Worm (Caenorhabditis elegans) whole organism, late embryonic: Measurements from ENCODE around the gene elli-1.
A peak's percentile ranks its signal among the peaks of the same experiment; 100 is the strongest.

Experiments used
- C38D4.7 ChIP-seq: fragments of 200-800 bp; sonication (Bioruptor generic); optimal IDR thresholded peaks from 2 replicates; lab custom pipeline; 2018; ENCODE audit warnings: mild to moderate bottlenecking, missing genetic modification characterization, moderate library complexity, missing compliant biosample characterization
- F13H6.1 ChIP-seq: sonication (generic microtip); optimal IDR thresholded peaks from 2 replicates; lab custom pipeline; 2016; ENCODE audit warnings: missing genetic modification characterization, missing compliant biosample characterization
- K02D7.2 ChIP-seq: sonication (generic microtip); optimal IDR thresholded peaks from 2 replicates; lab custom pipeline; 2017; ENCODE audit warnings: mild to moderate bottlenecking, missing genetic modification characterization, missing compliant biosample characterization
- Y22D7AL.16 ChIP-seq: sonication (generic microtip); optimal IDR thresholded peaks from 2 replicates; lab custom pipeline; 2016; ENCODE audit warnings: missing genetic modification characterization, missing compliant biosample characterization
- ahr-1 ChIP-seq: sonication (generic microtip); optimal IDR thresholded peaks from 2 replicates; lab custom pipeline; 2016; ENCODE audit warnings: missing genetic modification characterization, missing compliant biosample characterization
- ceh-14 ChIP-seq: sonication (generic microtip); optimal IDR thresholded peaks from 2 replicates; lab custom pipeline; 2016; ENCODE audit warnings: missing genotype, missing genetic modification characterization, missing compliant biosample characterization
- ceh-18 ChIP-seq: sonication (generic microtip); optimal IDR thresholded peaks from 2 replicates; lab custom pipeline; 2016; ENCODE audit warnings: missing genetic modification characterization, missing compliant biosample characterization
- ceh-24 ChIP-seq: sonication (generic microtip); optimal IDR thresholded peaks from 2 replicates; lab custom pipeline; 2016; ENCODE audit warnings: mild to moderate bottlenecking, missing genetic modification characterization, missing compliant biosample characterization
- ceh-30 ChIP-seq: fragments of 150-350 bp; optimal IDR thresholded peaks from 2 replicates; lab custom pipeline; 2014; ENCODE audit warnings: missing biosample characterization, missing genetic modification characterization
- ceh-45 ChIP-seq: fragments of 200-800 bp; sonication (Bioruptor generic); IDR thresholded peaks from 2 replicates; pipeline ENCODE4 v1.3.6; 2022; ENCODE audit warnings: missing genetic modification reagents, missing genetic modification characterization, missing compliant biosample characterization
- ceh-48 ChIP-seq: sonication (generic microtip); optimal IDR thresholded peaks from 2 replicates; lab custom pipeline; 2016; ENCODE audit warnings: missing genetic modification characterization, inconsistent platforms, missing compliant biosample characterization
- ceh-9 ChIP-seq: sonication (generic microtip); optimal IDR thresholded peaks from 2 replicates; lab custom pipeline; 2016; ENCODE audit warnings: mild to moderate bottlenecking, missing genetic modification characterization, inconsistent platforms, missing compliant biosample characterization
- ets-4 ChIP-seq: sonication (generic microtip); optimal IDR thresholded peaks from 2 replicates; lab custom pipeline; 2016; ENCODE audit warnings: missing genetic modification characterization, missing compliant biosample characterization
- fkh-10 ChIP-seq: fragments of 150-350 bp; optimal IDR thresholded peaks from 2 replicates; lab custom pipeline; 2014; ENCODE audit warnings: missing biosample characterization, missing genetic modification reagents, missing genetic modification characterization
- gmeb-2 ChIP-seq: sonication (generic microtip); optimal IDR thresholded peaks from 2 replicates; lab custom pipeline; 2016; ENCODE audit warnings: missing genetic modification characterization, inconsistent platforms, missing compliant biosample characterization
- hlh-15 ChIP-seq: sonication (generic microtip); optimal IDR thresholded peaks from 2 replicates; lab custom pipeline; 2016; ENCODE audit warnings: missing genetic modification characterization, missing compliant biosample characterization
- lim-6 ChIP-seq: sonication (generic microtip); optimal IDR thresholded peaks from 2 replicates; lab custom pipeline; 2016; ENCODE audit warnings: missing genetic modification characterization, missing compliant biosample characterization
- lin-11 ChIP-seq: fragments of 200-800 bp; sonication (Bioruptor generic); optimal IDR thresholded peaks from 2 replicates; lab custom pipeline; 2018; ENCODE audit warnings: mild to moderate bottlenecking, missing genetic modification characterization, missing compliant biosample characterization
- mec-3 ChIP-seq: sonication (generic microtip); optimal IDR thresholded peaks from 2 replicates; lab custom pipeline; 2016; ENCODE audit warnings: borderline replicate concordance, missing genetic modification characterization, missing compliant biosample characterization
- nfya-1 ChIP-seq: sonication (generic microtip); optimal IDR thresholded peaks from 2 replicates; lab custom pipeline; 2017; ENCODE audit warnings: missing genetic modification characterization, mild to moderate bottlenecking, missing compliant biosample characterization, antibody characterized with exemption, moderate library complexity
- nhr-232 ChIP-seq: sonication (generic microtip); optimal IDR thresholded peaks from 2 replicates; lab custom pipeline; 2016; ENCODE audit warnings: missing genetic modification characterization, missing compliant biosample characterization
- npax-4 ChIP-seq: sonication (generic microtip); optimal IDR thresholded peaks from 2 replicates; lab custom pipeline; 2016; ENCODE audit warnings: missing genetic modification characterization, missing compliant biosample characterization
- odd-2 ChIP-seq: sonication (generic microtip); optimal IDR thresholded peaks from 2 replicates; lab custom pipeline; 2017; ENCODE audit warnings: antibody characterized with exemption, mild to moderate bottlenecking, missing genetic modification characterization, missing compliant biosample characterization
- pag-3 ChIP-seq: sonication (generic microtip); optimal IDR thresholded peaks from 2 replicates; lab custom pipeline; 2016; ENCODE audit warnings: missing compliant biosample characterization, missing genetic modification characterization, borderline replicate concordance
- pax-1 ChIP-seq: fragments of 150-350 bp; optimal IDR thresholded peaks from 2 replicates; lab custom pipeline; 2014; ENCODE audit warnings: missing biosample characterization, missing genetic modification characterization
- pqm-1 ChIP-seq: sonication (generic microtip); optimal IDR thresholded peaks from 2 replicates; lab custom pipeline; 2016; ENCODE audit warnings: missing genetic modification characterization, missing compliant biosample characterization
- pros-1 ChIP-seq: fragments of 150-350 bp; optimal IDR thresholded peaks from 2 replicates; lab custom pipeline; 2014; ENCODE audit warnings: missing biosample characterization, missing genetic modification reagents, missing genetic modification characterization
- sdc-2 ChIP-seq: sonication (generic microtip); optimal IDR thresholded peaks from 2 replicates; lab custom pipeline; 2016; ENCODE audit warnings: missing genotype, missing genetic modification characterization, missing compliant biosample characterization
- sox-4 ChIP-seq: sonication (generic microtip); optimal IDR thresholded peaks from 2 replicates; lab custom pipeline; 2017; ENCODE audit warnings: mild to moderate bottlenecking, missing genetic modification characterization, inconsistent platforms, missing compliant biosample characterization
- tbx-2 ChIP-seq: sonication (generic microtip); optimal IDR thresholded peaks from 2 replicates; lab custom pipeline; 2016; ENCODE audit warnings: missing genetic modification characterization, missing compliant biosample characterization
- tbx-7 ChIP-seq: sonication (generic microtip); optimal IDR thresholded peaks from 2 replicates; lab custom pipeline; 2016; ENCODE audit warnings: missing genotype, missing genetic modification characterization, missing compliant biosample characterization
- unc-42 ChIP-seq: sonication (generic microtip); optimal IDR thresholded peaks from 2 replicates; lab custom pipeline; 2016; ENCODE audit warnings: missing genotype, missing genetic modification characterization, missing compliant biosample characterization
- unc-86 ChIP-seq: sonication (generic microtip); optimal IDR thresholded peaks from 2 replicates; lab custom pipeline; 2016; ENCODE audit warnings: missing genetic modification characterization, missing compliant biosample characterization
- zip-5 ChIP-seq: sonication (generic microtip); optimal IDR thresholded peaks from 2 replicates; lab custom pipeline; 2016; ENCODE audit warnings: missing genetic modification characterization, missing compliant biosample characterization

Gene elli-1

ce11 chrIV:8782172-8782571 lies 27.5 kb upstream of the elli-1 start (continued):
- TF ChIP-seq ceh-14 (tag; lab: Kevin White, UChicago): peak; percentile 46
- TF ChIP-seq pag-3 (tag; lab: Kevin White, UChicago): no peak
- TF ChIP-seq tbx-7: no peak
- peak; percentile 12 for TF ChIP-seq lim-6 (tag; lab: Kevin White, UChicago)
- TF ChIP-seq pros-1 (tag; lab: Kevin White, UChicago): peak; percentile 81
- no peak for TF ChIP-seq K02D7.2 (tag; lab: Kevin White, UChicago)
- no peak for TF ChIP-seq pqm-1 (tag; lab: Kevin White, UChicago)
- no peak for TF ChIP-seq ceh-24
- no peak for TF ChIP-seq C38D4.7 (GFP tag; lab: Kevin White, UChicago)
- TF ChIP-seq Y22D7AL.16: no peak
- no peak for TF ChIP-seq ahr-1
- no peak for TF ChIP-seq lin-11 (tag; lab: Kevin White, UChicago)
- TF ChIP-seq mec-3 (tag; lab: Kevin White, UChicago): no peak
- peak; percentile 38 for TF ChIP-seq ets-4 (tag; lab: Kevin White, UChicago)
- peak; percentile 81 for TF ChIP-seq ceh-18 (tag; lab: Kevin White, UChicago)
- TF ChIP-seq nhr-232 (tag; lab: Kevin White, UChicago): no peak
- TF ChIP-seq ceh-9: no peak
- no peak for TF ChIP-seq ceh-45 (GFP tag; lab: Robert Waterston, UW)
- no peak for TF ChIP-seq fkh-10 (GFP tag; lab: Kevin White, UChicago)
- peak; percentile 31 for TF ChIP-seq pax-1 (tag; lab: Kevin White, UChicago)
- no peak for TF ChIP-seq zip-5 (tag; lab: Kevin White, UChicago)
- TF ChIP-seq F13H6.1: peak; percentile 68
- TF ChIP-seq unc-42 (tag; lab: Kevin White, UChicago): peak; percentile 59
- TF ChIP-seq gmeb-2 (tag; lab: Kevin White, UChicago): no peak
- TF ChIP-seq nfya-1 (tag; lab: Kevin White, UChicago): peak; percentile 91
- TF ChIP-seq odd-2 (tag; lab: Kevin White, UChicago): no peak
- no peak for TF ChIP-seq hlh-15 (tag; lab: Kevin White, UChicago)
- no peak for TF ChIP-seq npax-4 (tag; lab: Kevin White, UChicago)

ce11 chrIV:8778045-8778444 lies 23.4 kb upstream of the elli-1 start, which contains the start of gene C33D9.6:
C33D9.6 (minus strand) TSS chrIV:8778145.
- TF ChIP-seq nfya-1 (tag; lab: Kevin White, UChicago): no peak

- no peak for TF ChIP-seq fkh-10 (GFP tag; lab: Kevin White, UChicago)
These were observed 18.2 kb upstream of the elli-1 start, which contains the start of gene F20C5.6 for ce11 chrIV:8772800-8773256. F20C5.6 (minus strand) TSS chrIV:8773206.

- TF ChIP-seq unc-86 (tag; lab: Kevin White, UChicago): no peak
- TF ChIP-seq sdc-2 (tag; lab: Kevin White, UChicago): no peak
- TF ChIP-seq sox-4 (tag; lab: Kevin White, UChicago): no peak
- TF ChIP-seq odd-2 (tag; lab: Kevin White, UChicago): no peak
- TF ChIP-seq tbx-2: no peak
- no peak for TF ChIP-seq hlh-15 (tag; lab: Kevin White, UChicago)
- TF ChIP-seq ceh-30 (tag; lab: Kevin White, UChicago): no peak
- TF ChIP-seq lin-11 (tag; lab: Kevin White, UChicago): no peak
- no peak for TF ChIP-seq ceh-14 (tag; lab: Kevin White, UChicago)
- TF ChIP-seq pax-1 (tag; lab: Kevin White, UChicago): no peak
These were observed 14.9 kb upstream of the elli-1 start, which contains the start of gene F20C5.5 for ce11 chrIV:8769539-8769938. F20C5.5 (minus strand) TSS chrIV:8769639.

ce11 chrIV:8764567-8764966 lies 9.9 kb upstream of the elli-1 start, which contains the start of gene cdc-50.B:
cdc-50.B (plus strand) TSS chrIV:8764867.
- TF ChIP-seq mec-3 (tag; lab: Kevin White, UChicago) (no peak), pag-3 (tag; lab: Kevin White, UChicago) (no peak), sdc-2 (tag; lab: Kevin White, UChicago) (no peak), ceh-48 (no peak)
